Worm (Caenorhabditis elegans) whole organism, L4 larva: ENCODE data around the gene cest-35.1.

Source experiments
- F26F4.8 ChIP-seq: fragments of 200-800 bp; sonication (Bioruptor generic); conservative IDR thresholded peaks from 2 replicates; pipeline ENCODE4 v1.3.6; 2022; ENCODE audit warnings: missing genetic modification characterization, missing compliant biosample characterization
- F37D6.2 ChIP-seq: sonication (generic microtip); optimal IDR thresholded peaks from 2 replicates; lab custom pipeline; 2016; ENCODE audit warnings: mild to moderate bottlenecking, missing genetic modification characterization, missing compliant biosample characterization
- F49E8.2 ChIP-seq: sonication (generic microtip); optimal IDR thresholded peaks from 2 replicates; lab custom pipeline; 2016; ENCODE audit warnings: missing compliant biosample characterization, mild to moderate bottlenecking, missing genetic modification characterization, borderline replicate concordance
- R02D3.7 ChIP-seq: fragments of 150-350 bp; sonication (generic microtip); optimal IDR thresholded peaks from 3 replicates; lab custom pipeline; 2014; ENCODE audit warnings: missing biosample characterization, missing genetic modification characterization
- T20F7.1 ChIP-seq: fragments of 200-800 bp; sonication (Bioruptor generic); optimal IDR thresholded peaks from 2 replicates; lab custom pipeline; 2018; ENCODE audit warnings: mild to moderate bottlenecking, missing genetic modification characterization, missing compliant biosample characterization
- Y105C5A.15 ChIP-seq: fragments of 200-800 bp; sonication (Bioruptor generic); IDR thresholded peaks from 2 replicates; pipeline ENCODE4 v1.3.6; 2022; ENCODE audit warnings: missing genetic modification characterization, missing compliant biosample characterization
- Y75B8A.6 ChIP-seq: fragments of 200-800 bp; sonication (Bioruptor generic); IDR thresholded peaks from 2 replicates; pipeline ENCODE4 v1.3.6; 2022; ENCODE audit warnings: missing genetic modification reagents, missing genetic modification characterization, missing compliant biosample characterization
- aha-1 ChIP-seq: fragments of 150-350 bp; peaks from one replicate; lab custom pipeline; 2014; ENCODE audit warnings: missing biosample characterization, missing genetic modification characterization
- aly-2 ChIP-seq: sonication (generic microtip); optimal IDR thresholded peaks from 2 replicates; lab custom pipeline; 2018; ENCODE audit warnings: missing biosample characterization, missing genetic modification characterization
- ceh-20 ChIP-seq: fragments of 200-800 bp; sonication (Bioruptor generic); IDR thresholded peaks from 2 replicates; pipeline ENCODE4 v1.3.6; 2022; ENCODE audit warnings: missing genetic modification reagents, missing genetic modification characterization, missing compliant biosample characterization
- ceh-32 ChIP-seq: sonication (generic microtip); optimal IDR thresholded peaks from 2 replicates; lab custom pipeline; 2016; ENCODE audit warnings: mild to moderate bottlenecking, missing genetic modification characterization, missing compliant biosample characterization; ENCODE audit not compliant: poor library complexity
- ceh-62 ChIP-seq: sonication (generic microtip); optimal IDR thresholded peaks from 2 replicates; lab custom pipeline; 2017; ENCODE audit warnings: missing biosample characterization, missing genetic modification characterization
- daf-12 ChIP-seq: fragments of 150-350 bp; optimal IDR thresholded peaks from 2 replicates; lab custom pipeline; 2014; ENCODE audit warnings: missing biosample characterization, missing genetic modification reagents, missing genetic modification characterization
- dmd-6 ChIP-seq: fragments of 200-800 bp; sonication (Bioruptor generic); IDR thresholded peaks from 2 replicates; pipeline ENCODE4 v1.3.6; 2022; ENCODE audit warnings: missing genetic modification reagents, missing genetic modification characterization, missing compliant biosample characterization
- dmd-9 ChIP-seq: fragments of 200-800 bp; sonication (Bioruptor generic); IDR thresholded peaks from 2 replicates; pipeline ENCODE4 v1.3.6; 2022; ENCODE audit warnings: missing genetic modification reagents, missing genetic modification characterization, missing compliant biosample characterization
- duxl-1 ChIP-seq: sonication (generic microtip); optimal IDR thresholded peaks from 2 replicates; lab custom pipeline; 2016; ENCODE audit warnings: mild to moderate bottlenecking, missing genetic modification characterization, moderate library complexity, missing compliant biosample characterization; ENCODE audit not compliant: poor library complexity
- egl-27 ChIP-seq: sonication (generic microtip); optimal IDR thresholded peaks from 3 replicates; lab custom pipeline; 2017; ENCODE audit warnings: missing biosample characterization, missing genetic modification reagents, missing genetic modification characterization
- fkh-10 ChIP-seq: fragments of 150-350 bp; optimal IDR thresholded peaks from 2 replicates; lab custom pipeline; 2014; ENCODE audit warnings: missing biosample characterization, missing genetic modification reagents, missing genetic modification characterization
- fos-1 ChIP-seq: fragments of 150-350 bp; optimal IDR thresholded peaks from 2 replicates; lab custom pipeline; 2014; ENCODE audit warnings: missing biosample characterization, missing genetic modification characterization
- gei-8 ChIP-seq: fragments of 200-800 bp; sonication (Bioruptor generic); optimal IDR thresholded peaks from 2 replicates; lab custom pipeline; 2018; ENCODE audit warnings: mild to moderate bottlenecking, missing genetic modification characterization, missing compliant biosample characterization
- hif-1 ChIP-seq, 2 experiments: sonication (generic microtip); optimal IDR thresholded peaks; 2 replicates each; lab custom pipeline; 2016 to 2017; ENCODE audit warnings: missing compliant biosample characterization in 2 of 2, missing genetic modification characterization in 2 of 2, missing genetic modification reagents in 2 of 2, missing genotype in 2 of 2, mild to moderate bottlenecking in 1 of 2
- hlh-11 ChIP-seq: fragments of 200-800 bp; sonication (Bioruptor generic); optimal IDR thresholded peaks from 2 replicates; lab custom pipeline; 2018; ENCODE audit warnings: mild to moderate bottlenecking, missing genetic modification characterization, missing compliant biosample characterization
- hlh-30 ChIP-seq: sonication (generic microtip); optimal IDR thresholded peaks from 2 replicates; lab custom pipeline; 2017; ENCODE audit warnings: antibody characterized with exemption, mild to moderate bottlenecking, missing genetic modification characterization, missing compliant biosample characterization; ENCODE audit not compliant: insufficient read depth
- lim-7 ChIP-seq: fragments of 200-800 bp; sonication (Bioruptor generic); IDR thresholded peaks from 2 replicates; pipeline ENCODE4 v1.3.6; 2022; ENCODE audit warnings: missing genetic modification characterization, missing compliant biosample characterization
- lin-13 ChIP-seq: fragments of 150-350 bp; optimal IDR thresholded peaks from 2 replicates; lab custom pipeline; 2014; ENCODE audit warnings: missing biosample characterization, missing genetic modification reagents, missing genetic modification characterization
- lin-15B ChIP-seq: fragments of 150-350 bp; sonication (generic microtip); optimal IDR thresholded peaks from 3 replicates; lab custom pipeline; 2014; ENCODE audit warnings: missing biosample characterization, missing genetic modification characterization
- lin-38 ChIP-seq: fragments of 200-800 bp; sonication (Bioruptor generic); IDR thresholded peaks from 2 replicates; pipeline ENCODE4 v1.3.6; 2022; ENCODE audit warnings: missing genetic modification reagents, missing genetic modification characterization, missing compliant biosample characterization
- lir-3 ChIP-seq: sonication (generic microtip); optimal IDR thresholded peaks from 2 replicates; lab custom pipeline; 2016; ENCODE audit warnings: mild to moderate bottlenecking, missing genetic modification characterization, missing compliant biosample characterization
- lsy-2 ChIP-seq, 2 experiments: fragments of 150-350 bp in 1 of 2; sonication (generic microtip) in 1 of 2; optimal IDR thresholded peaks; 2 replicates each; lab custom pipeline; 2014 to 2017; ENCODE audit warnings: missing biosample characterization in 2 of 2, missing genetic modification characterization in 2 of 2
- madf-5 ChIP-seq, 2 experiments: fragments of 200-800 bp; sonication (Bioruptor generic); IDR thresholded peaks; 2 replicates each; pipeline ENCODE4 v1.3.6; 2022; ENCODE audit warnings: missing compliant biosample characterization in 2 of 2, missing genetic modification characterization in 2 of 2
- madf-9 ChIP-seq: fragments of 200-800 bp; sonication (Bioruptor generic); conservative IDR thresholded peaks from 2 replicates; pipeline ENCODE4 v1.3.6; 2022; ENCODE audit warnings: missing genetic modification reagents, missing genetic modification characterization, missing compliant biosample characterization
- mdt-29 ChIP-seq: fragments of 200-800 bp; sonication (Bioruptor generic); IDR thresholded peaks from 2 replicates; pipeline ENCODE4 v1.3.6; 2022; ENCODE audit warnings: missing genetic modification reagents, missing genetic modification characterization, missing compliant biosample characterization
- mep-1 ChIP-seq: fragments of 150-350 bp; sonication (generic microtip); optimal IDR thresholded peaks from 3 replicates; lab custom pipeline; 2014; ENCODE audit warnings: missing biosample characterization, missing genetic modification characterization
- nhr-102 ChIP-seq: sonication (generic microtip); optimal IDR thresholded peaks from 2 replicates; lab custom pipeline; 2016; ENCODE audit warnings: mild to moderate bottlenecking, missing genetic modification characterization, moderate library complexity, missing compliant biosample characterization
- nhr-11 ChIP-seq: fragments of 150-350 bp; optimal IDR thresholded peaks from 2 replicates; lab custom pipeline; 2014; ENCODE audit warnings: missing biosample characterization, missing genetic modification characterization
- nhr-28 ChIP-seq: fragments of 150-350 bp; optimal IDR thresholded peaks from 2 replicates; lab custom pipeline; 2014; ENCODE audit warnings: missing biosample characterization, missing genetic modification characterization
- nhr-6 ChIP-seq: fragments of 150-350 bp; optimal IDR thresholded peaks from 2 replicates; lab custom pipeline; 2014; ENCODE audit warnings: missing biosample characterization, missing genetic modification characterization
- nhr-77 ChIP-seq: fragments of 150-350 bp; optimal IDR thresholded peaks from 2 replicates; lab custom pipeline; 2014; ENCODE audit warnings: missing biosample characterization, missing genetic modification characterization
- pha-4 ChIP-seq, 2 experiments: fragments of 150-350 bp in 1 of 2; fragments of 200-800 bp in 1 of 2; sonication (Bioruptor generic) in 1 of 2; IDR thresholded peaks in 1 of 2; optimal IDR thresholded peaks in 1 of 2; 2 replicates each; pipeline versions ENCODE4 v1.3.6 to Lab custom; 2014 to 2022; ENCODE audit warnings: missing genetic modification characterization in 2 of 2, missing genetic modification reagents in 2 of 2, missing biosample characterization in 1 of 2, missing compliant biosample characterization in 1 of 2
- php-3 ChIP-seq: fragments of 200-800 bp; sonication (Bioruptor generic); IDR thresholded peaks from 2 replicates; pipeline ENCODE4 v1.3.6; 2022; ENCODE audit warnings: missing genetic modification reagents, missing genetic modification characterization, missing compliant biosample characterization
- rbr-2 ChIP-seq: sonication (generic microtip); optimal IDR thresholded peaks from 2 replicates; lab custom pipeline; 2016; ENCODE audit warnings: missing genotype, missing genetic modification characterization, missing compliant biosample characterization
- sdz-12 ChIP-seq: fragments of 200-800 bp; sonication (Bioruptor generic); optimal IDR thresholded peaks from 2 replicates; lab custom pipeline; 2018; ENCODE audit warnings: mild to moderate bottlenecking, missing genetic modification characterization, missing compliant biosample characterization
- snpc-4 ChIP-seq: fragments of 150-350 bp; optimal IDR thresholded peaks from 2 replicates; lab custom pipeline; 2014; ENCODE audit warnings: missing biosample characterization, missing genetic modification characterization
- unc-130 ChIP-seq: sonication (generic microtip); optimal IDR thresholded peaks from 2 replicates; lab custom pipeline; 2016; ENCODE audit warnings: missing genetic modification reagents, missing genetic modification characterization, missing compliant biosample characterization
- vab-7 ChIP-seq: fragments of 200-800 bp; sonication (Bioruptor generic); IDR thresholded peaks from 2 replicates; pipeline ENCODE4 v1.3.6; 2022; ENCODE audit warnings: missing genetic modification reagents, missing genetic modification characterization, missing compliant biosample characterization
- zfp-2 ChIP-seq: sonication (generic microtip); optimal IDR thresholded peaks from 2 replicates; lab custom pipeline; 2016; ENCODE audit warnings: mild to moderate bottlenecking, missing genetic modification characterization, missing compliant biosample characterization
- zfp-3 ChIP-seq: fragments of 200-800 bp; sonication (Bioruptor generic); conservative IDR thresholded peaks from 2 replicates; pipeline ENCODE4 v1.3.6; 2022; ENCODE audit warnings: missing genetic modification reagents, missing genetic modification characterization, missing compliant biosample characterization
- zip-2 ChIP-seq: fragments of 150-350 bp; optimal IDR thresholded peaks from 2 replicates; lab custom pipeline; 2014; ENCODE audit warnings: missing biosample characterization, missing genetic modification characterization
- ztf-11 ChIP-seq: fragments of 150-350 bp; optimal IDR thresholded peaks from 2 replicates; lab custom pipeline; 2014; ENCODE audit warnings: missing biosample characterization, missing genetic modification characterization
- ztf-7 ChIP-seq: fragments of 150-350 bp; optimal IDR thresholded peaks from 2 replicates; lab custom pipeline; 2014; ENCODE audit warnings: missing biosample characterization, missing genetic modification characterization

cest-35.1 gene

DNA sequence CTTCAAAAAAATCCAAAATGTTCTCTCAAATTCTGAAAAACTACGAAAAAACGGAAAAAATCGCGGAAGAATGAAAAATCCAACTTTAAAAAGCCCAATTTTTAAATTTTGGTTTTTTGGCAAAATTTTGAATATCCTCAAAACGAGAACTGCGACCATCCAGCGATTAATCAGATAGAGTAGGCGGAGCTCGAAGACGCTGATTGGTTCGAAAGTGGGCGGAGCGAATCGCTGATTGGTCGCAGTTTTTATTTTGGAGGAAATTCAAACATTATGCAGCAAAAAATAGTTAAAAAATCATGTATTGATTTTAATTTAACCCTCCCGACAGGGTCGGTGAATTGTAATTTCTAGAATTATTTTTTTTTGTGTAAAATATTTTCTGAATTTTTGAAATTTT, 29.3 kb downstream of the cest-35.1 start:
- TF ChIP-seq zfp-3 (GFP tag; lab: Robert Waterston, UW): no peak
- TF ChIP-seq aly-2 (tag; lab: Kevin White, UChicago): no peak
- no peak for TF ChIP-seq ceh-20 (GFP tag; lab: Robert Waterston, UW)
- TF ChIP-seq lir-3: no peak
- TF ChIP-seq vab-7 (GFP tag; lab: Robert Waterston, UW): no peak
- no peak for TF ChIP-seq madf-5 (GFP tag; IDR thresholded peaks at IDR 0.05; lab: Robert Waterston, UW)
- TF ChIP-seq F49E8.2: no peak
- no peak for TF ChIP-seq sdz-12 (GFP tag; lab: Kevin White, UChicago)
- no peak for TF ChIP-seq lin-13
- TF ChIP-seq dmd-9 (GFP tag; lab: Robert Waterston, UW): no peak
- no peak for TF ChIP-seq gei-8 (GFP tag; lab: Kevin White, UChicago)

- TF ChIP-seq mep-1 (tag; lab: Kevin White, UChicago): peak; percentile 14
- TF ChIP-seq lin-15B: no peak
- TF ChIP-seq mdt-29 (GFP tag; lab: Robert Waterston, UW): no peak
- no peak for TF ChIP-seq Y105C5A.15 (GFP tag; lab: Robert Waterston, UW)
- TF ChIP-seq F26F4.8: no peak
- no peak for TF ChIP-seq ztf-11 (tag; lab: Kevin White, UChicago)
- TF ChIP-seq R02D3.7 (tag; lab: Kevin White, UChicago): no peak
- no peak for TF ChIP-seq zfp-2 (tag; lab: Kevin White, UChicago)
- no peak for TF ChIP-seq ceh-62 (tag; lab: Kevin White, UChicago)
- peak; percentile 3 for TF ChIP-seq nhr-6 (tag; lab: Kevin White, UChicago)
- no peak for TF ChIP-seq daf-12 (tag; lab: Kevin White, UChicago)
- TF ChIP-seq lin-38 (GFP tag; lab: Robert Waterston, UW): peak; percentile 96
- TF ChIP-seq lir-3: no peak
- TF ChIP-seq T20F7.1 (GFP tag; lab: Kevin White, UChicago): no peak
- no peak for TF ChIP-seq gei-8 (GFP tag; lab: Kevin White, UChicago)
- TF ChIP-seq nhr-28: peak; percentile 25
- no peak for TF ChIP-seq ceh-32 (tag; lab: Kevin White, UChicago)
- peak in 1 of 2 experiments; percentile 71 for TF ChIP-seq lsy-2 (tag; optimal IDR thresholded peaks at IDR 0.05; lab: Kevin White, UChicago)
- no peak for TF ChIP-seq fkh-10 (GFP tag; lab: Kevin White, UChicago)
- TF ChIP-seq hlh-11 (tag; lab: Kevin White, UChicago): no peak
- TF ChIP-seq php-3 (GFP tag; lab: Robert Waterston, UW): no peak
- no peak for TF ChIP-seq hif-1 (tag; optimal IDR thresholded peaks at IDR 0.05; lab: Kevin White, UChicago)
- peak; percentile 2 for TF ChIP-seq nhr-77 (tag; lab: Kevin White, UChicago)
- TF ChIP-seq lin-13: no peak
- TF ChIP-seq hlh-30 (tag; lab: Kevin White, UChicago): peak; percentile 36
- TF ChIP-seq madf-9 (GFP tag; lab: Robert Waterston, UW): no peak
- TF ChIP-seq ceh-20 (GFP tag; lab: Robert Waterston, UW): no peak
- peak; percentile 6 for TF ChIP-seq rbr-2 (tag; lab: Kevin White, UChicago)
- TF ChIP-seq lim-7 (GFP tag; lab: Robert Waterston, UW): no peak
- no peak for TF ChIP-seq snpc-4 (tag; lab: Kevin White, UChicago)
- no peak for TF ChIP-seq ztf-7
- TF ChIP-seq aha-1 (tag; lab: Kevin White, UChicago): peak; percentile 88
- no peak for TF ChIP-seq nhr-11 (tag; lab: Kevin White, UChicago)
- no peak for TF ChIP-seq duxl-1 (tag; lab: Kevin White, UChicago)
- TF ChIP-seq Y75B8A.6 (GFP tag; lab: Robert Waterston, UW): no peak
- no peak for TF ChIP-seq egl-27 (tag; lab: Kevin White, UChicago)
- no peak for TF ChIP-seq pha-4 (GFP tag; IDR thresholded peaks at IDR 0.05; lab: Robert Waterston, UW)
- TF ChIP-seq pha-4 (tag; optimal IDR thresholded peaks at IDR 0.05; lab: Kevin White, UChicago): no peak
- TF ChIP-seq nhr-102 (tag; lab: Kevin White, UChicago): no peak
- TF ChIP-seq dmd-6 (GFP tag; lab: Robert Waterston, UW): no peak
- no peak for TF ChIP-seq unc-130
- TF ChIP-seq zip-2 (tag; lab: Kevin White, UChicago): no peak
- no peak for TF ChIP-seq F37D6.2
- TF ChIP-seq fos-1 (tag; lab: Kevin White, UChicago): no peak
- no peak for TF ChIP-seq aly-2 (tag; lab: Kevin White, UChicago)
Measured at ce11 chrV:5204127-5204526, 38.8 kb downstream of the cest-35.1 start, which contains the start of gene ttc-37. TSS of gene ttc-37 (plus strand) at chrV:5204475.
